Fruit fly (Drosophila melanogaster): ENCODE data around the gene ect.

ect gene

DNA sequence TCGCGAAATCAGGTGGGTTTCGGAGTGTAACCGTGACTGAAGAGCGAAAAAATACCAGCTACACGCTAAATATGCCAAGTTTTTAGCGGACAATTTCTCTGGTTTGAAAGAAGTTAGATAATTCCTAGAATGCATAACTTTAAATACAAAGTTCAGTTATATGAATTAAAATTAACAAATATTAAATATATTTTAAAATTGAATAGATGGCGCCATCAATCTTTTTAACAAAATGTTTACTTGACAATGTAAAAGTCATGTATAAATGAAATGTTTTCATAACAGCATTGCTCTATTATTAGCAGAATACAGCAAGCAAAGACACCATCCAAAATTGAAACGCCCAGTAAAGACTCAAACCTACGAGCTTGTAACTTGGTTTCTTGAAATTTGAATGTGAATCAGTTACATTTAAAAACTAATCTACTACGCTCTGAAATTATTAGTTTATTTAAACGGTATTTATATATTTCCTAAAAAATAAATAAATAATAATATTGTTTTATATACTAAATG, 23.6 kb upstream of the ect start, which contains the start of gene scramb1 (continued):
- TF ChIP-seq CG10654 (GFP tag; optimal IDR thresholded peaks at IDR 0.05) (no peak), Hr78 (GFP tag; optimal IDR thresholded peaks at IDR 0.05) (no peak), CG9609 (GFP tag; optimal IDR thresholded peaks at IDR 0.05) (no peak), CG15696 (tag; optimal IDR thresholded peaks at IDR 0.05) (no peak), Dek (tag; optimal IDR thresholded peaks at IDR 0.05) (no peak), exex (tag; optimal IDR thresholded peaks at IDR 0.05) (no peak), CG2199 (GFP tag; IDR thresholded peaks at IDR 0.05) (no peak), cad (GFP tag; optimal IDR thresholded peaks at IDR 0.05) (no peak), fu2 (GFP tag; optimal IDR thresholded peaks at IDR 0.05) (no peak), Asciz (GFP tag; optimal IDR thresholded peaks at IDR 0.05) (no peak), tio (GFP tag; optimal IDR thresholded peaks at IDR 0.05) (no peak), disco-r (GFP tag; optimal IDR thresholded peaks at IDR 0.05) (no peak), nom (GFP tag; optimal IDR thresholded peaks at IDR 0.05) (no peak), CG11093 (GFP tag; IDR thresholded peaks at IDR 0.05) (no peak), pfk (GFP tag; optimal IDR thresholded peaks at IDR 0.05) (no peak), h (optimal IDR thresholded peaks at IDR 0.05) (no peak), Nf-YC (tag; optimal IDR thresholded peaks at IDR 0.05) (no peak), CG4360 (GFP tag; IDR thresholded peaks at IDR 0.05) (no peak), CG10267 (tag; optimal IDR thresholded peaks at IDR 0.05) (peak; percentile 1), cas (GFP tag; IDR thresholded peaks at IDR 0.05) (no peak), D (optimal IDR thresholded peaks at IDR 0.05) (no peak), D (GFP tag; optimal IDR thresholded peaks at IDR 0.05) (no peak), CG8281 (tag; optimal IDR thresholded peaks at IDR 0.05) (no peak), slp2 (GFP tag; optimal IDR thresholded peaks at IDR 0.05) (no peak), E2f2 (GFP tag; IDR thresholded peaks at IDR 0.05) (peak; percentile 12; the same call in 1 of the 2 replicates), CG17829 (tag; optimal IDR thresholded peaks at IDR 0.05) (no peak), corto (GFP tag; optimal IDR thresholded peaks at IDR 0.05) (no peak), tll (GFP tag; optimal IDR thresholded peaks at IDR 0.05) (no peak), Nf-YA (GFP tag; IDR thresholded peaks at IDR 0.05) (no peak), CG6813 (GFP tag; optimal IDR thresholded peaks at IDR 0.05) (no peak), CG4404 (GFP tag; IDR thresholded peaks at IDR 0.05) (no peak), CG2889 (GFP tag; IDR thresholded peaks at IDR 0.05) (no peak), sisA (GFP tag; IDR thresholded peaks at IDR 0.05) (no peak), dysf (GFP tag; IDR thresholded peaks at IDR 0.05) (no peak), Sin3A (optimal IDR thresholded peaks at IDR 0.05) (no peak), prd (optimal IDR thresholded peaks at IDR 0.05) (no peak), prd (GFP tag; IDR thresholded peaks at IDR 0.05) (no peak), scrt (GFP tag; optimal IDR thresholded peaks at IDR 0.05) (no peak), CG8290 (GFP tag; optimal IDR thresholded peaks at IDR 0.05) (no peak), CG8290 (tag; optimal IDR thresholded peaks at IDR 0.05) (no peak), CG34422 (GFP tag; IDR thresholded peaks at IDR 0.05) (no peak), peb (GFP tag; IDR thresholded peaks at IDR 0.05) (no peak), CG10543 (GFP tag; optimal IDR thresholded peaks at IDR 0.05) (no peak), CG6854 (GFP tag; optimal IDR thresholded peaks at IDR 0.05) (no peak), CG17385 (GFP tag; optimal IDR thresholded peaks at IDR 0.05) (no peak), pb (GFP tag; optimal IDR thresholded peaks at IDR 0.05) (no peak), ap (GFP tag; IDR thresholded peaks at IDR 0.05) (no peak), insv (GFP tag; optimal IDR thresholded peaks at IDR 0.05) (no peak), CG17186 (GFP tag; optimal IDR thresholded peaks at IDR 0.05) (peak; percentile 17), CoRest (tag; optimal IDR thresholded peaks at IDR 0.05) (no peak), BEAF-32 (GFP tag; optimal IDR thresholded peaks at IDR 0.05) (peak; percentile 39), Neu2 (GFP tag; optimal IDR thresholded peaks at IDR 0.05; ENCODE audit: borderline replicate concordance) (no peak), dati (GFP tag; IDR thresholded peaks at IDR 0.05) (no peak)
